Worm (Caenorhabditis elegans): Measurements from ENCODE around the gene C14A11.6.
A peak's percentile ranks its signal among the peaks of the same experiment; 100 is the strongest.

The C14A11.6 gene

DNA sequence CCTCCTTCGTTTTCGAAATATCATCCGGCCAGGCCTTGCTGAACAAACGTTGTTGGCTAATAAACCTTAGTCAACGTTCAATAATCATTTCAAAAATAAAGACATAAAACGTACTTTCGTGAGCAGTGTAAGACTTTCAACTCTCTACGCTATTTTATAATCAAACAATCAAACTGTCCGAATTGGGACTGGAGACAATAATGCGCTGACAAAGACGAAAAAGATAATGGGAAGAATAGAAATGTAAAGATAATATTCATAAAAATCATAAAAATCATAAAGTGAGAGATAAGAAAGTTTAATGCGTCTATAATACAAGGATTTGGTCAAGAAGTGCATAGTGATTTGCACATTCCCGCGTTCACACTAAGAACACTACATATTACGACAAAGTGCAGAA, 27.8 kb upstream of the C14A11.6 start:
- TF ChIP-seq daf-16 (GFP tag; optimal IDR thresholded peaks at IDR 0.05) (no peak), daf-16 (tag; optimal IDR thresholded peaks at IDR 0.05) (peak; percentile 51), snpc-1.2 (GFP tag; IDR thresholded peaks at IDR 0.05) (no peak), hlh-11 (tag; optimal IDR thresholded peaks at IDR 0.05) (peak; percentile 31), dve-1 (tag; optimal IDR thresholded peaks at IDR 0.05; ENCODE audit: insufficient read depth) (peak; percentile 89), attf-4 (tag; optimal IDR thresholded peaks at IDR 0.05) (no peak), pqm-1 (tag; optimal IDR thresholded peaks at IDR 0.05) (peak; percentile 79), mep-1 (tag; optimal IDR thresholded peaks at IDR 0.05) (peak; percentile 37), R02D3.7 (tag; optimal IDR thresholded peaks at IDR 0.05) (no peak), mes-2 (tag; optimal IDR thresholded peaks at IDR 0.05; ENCODE audit: poor library complexity, severe bottlenecking) (peak; percentile 2), nhr-48 (tag; optimal IDR thresholded peaks at IDR 0.05) (peak; percentile 30), lin-29 (GFP tag; IDR thresholded peaks at IDR 0.05) (no peak), dmd-6 (GFP tag; IDR thresholded peaks at IDR 0.05) (peak; percentile 41; the same call in 1 of the 2 replicates), nhr-41 (GFP tag; IDR thresholded peaks at IDR 0.05) (no peak), F37D6.2 (tag; optimal IDR thresholded peaks at IDR 0.05) (no peak), php-3 (GFP tag; IDR thresholded peaks at IDR 0.05) (peak; percentile 87)

DNA sequence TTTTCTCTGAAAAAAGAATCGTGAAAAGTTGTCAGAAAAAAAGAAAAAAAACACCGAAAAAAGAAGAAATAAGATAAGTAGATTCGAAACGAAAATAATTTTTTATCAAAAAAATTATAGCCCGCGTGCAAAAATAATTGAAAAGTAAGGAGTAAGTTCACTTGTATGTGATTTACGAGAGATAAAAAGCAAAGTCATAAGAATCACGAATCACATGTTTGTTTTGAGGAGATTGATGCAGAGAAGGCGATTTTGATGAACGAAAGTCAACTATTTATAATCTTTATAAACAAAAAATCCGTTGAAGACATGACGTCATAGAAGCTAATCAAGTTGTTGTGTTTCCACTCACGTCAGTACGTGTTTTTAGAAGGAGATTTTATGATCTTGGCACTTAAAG, 26.3 kb upstream of the C14A11.6 start, which contains the start of gene Y71H10B.1:
TSS of gene Y71H10B.1 (minus strand) at position 6 of the 400 bp plus-strand sequence.
- no peak for TF ChIP-seq sdz-12 (GFP tag; optimal IDR thresholded peaks at IDR 0.05)
- TF ChIP-seq ZK546.5 (tag; optimal IDR thresholded peaks at IDR 0.05): no peak
- TF ChIP-seq aly-2 (tag; optimal IDR thresholded peaks at IDR 0.05): no peak
- TF ChIP-seq Y5F2A.4 (GFP tag; optimal IDR thresholded peaks at IDR 0.05): no peak
- no peak for TF ChIP-seq lim-7 (GFP tag; IDR thresholded peaks at IDR 0.05)
- TF ChIP-seq attf-4 (tag; optimal IDR thresholded peaks at IDR 0.05): no peak
- no peak for TF ChIP-seq lin-1 (GFP tag; IDR thresholded peaks at IDR 0.05)
- peak; percentile 82 for TF ChIP-seq hlh-30 (tag; optimal IDR thresholded peaks at IDR 0.05; ENCODE audit: insufficient read depth)
- no peak for TF ChIP-seq nhr-6 (tag; optimal IDR thresholded peaks at IDR 0.05)
- no peak for TF ChIP-seq daf-16 (GFP tag; optimal IDR thresholded peaks at IDR 0.05)
- TF ChIP-seq daf-16 (tag; optimal IDR thresholded peaks at IDR 0.05): no peak
- TF ChIP-seq gei-8 (GFP tag; optimal IDR thresholded peaks at IDR 0.05): no peak
- no peak for TF ChIP-seq ama-1 (optimal IDR thresholded peaks at IDR 0.05)
- no peak for TF ChIP-seq skn-1 (tag; optimal IDR thresholded peaks at IDR 0.05)
- TF ChIP-seq tra-1 (GFP tag; IDR thresholded peaks at IDR 0.05): no peak
- TF ChIP-seq dmd-6 (GFP tag; IDR thresholded peaks at IDR 0.05): peak; percentile 45
- TF ChIP-seq lsy-2 (tag; optimal IDR thresholded peaks at IDR 0.05): peak in 1 of 2 experiments; percentile 18
- no peak for TF ChIP-seq daf-19 (GFP tag; conservative IDR thresholded peaks at IDR 0.05)
- TF ChIP-seq mdl-1 (tag; optimal IDR thresholded peaks at IDR 0.05): peak in 1 of 2 experiments; percentile 30
- no peak for TF ChIP-seq T20F7.1 (GFP tag; optimal IDR thresholded peaks at IDR 0.05)
- no peak for TF ChIP-seq nhr-77 (tag; optimal IDR thresholded peaks at IDR 0.05)
- TF ChIP-seq nhr-41 (GFP tag; IDR thresholded peaks at IDR 0.05): no peak
- TF ChIP-seq F44E2.7 (GFP tag; IDR thresholded peaks at IDR 0.05): no peak
- TF ChIP-seq nhr-48 (tag; optimal IDR thresholded peaks at IDR 0.05): no peak
- no peak for TF ChIP-seq mes-2 (tag; optimal IDR thresholded peaks at IDR 0.05; ENCODE audit: poor library complexity, severe bottlenecking)
- TF ChIP-seq spr-1 (tag; optimal IDR thresholded peaks at IDR 0.05): no peak
- no peak for TF ChIP-seq lir-3 (tag; optimal IDR thresholded peaks at IDR 0.05)
- TF ChIP-seq unc-62 (GFP tag; optimal IDR thresholded peaks at IDR 0.05 in 1 of 2): no peak
- no peak for TF ChIP-seq unc-62 (tag; optimal IDR thresholded peaks at IDR 0.05)
- TF ChIP-seq cey-2 (tag; optimal IDR thresholded peaks at IDR 0.05; ENCODE audit: borderline replicate concordance, insufficient read depth): no peak
- no peak for TF ChIP-seq hmg-1.1 (GFP tag; IDR thresholded peaks at IDR 0.05)
- no peak for TF ChIP-seq spr-3 (GFP tag; optimal IDR thresholded peaks at IDR 0.05)
